Fruit fly (Drosophila melanogaster): ENCODE measurements around the gene CG18547.

CG18547 gene

dm6 chr3R:11982547-11982946 is 2.4 kb upstream of the CG18547 start (continued):
- TF ChIP-seq crc (GFP tag; optimal IDR thresholded peaks at IDR 0.05) (no peak), Nf-YC (tag; optimal IDR thresholded peaks at IDR 0.05) (no peak), CG3281 (GFP tag; optimal IDR thresholded peaks at IDR 0.05) (no peak), D (optimal IDR thresholded peaks at IDR 0.05) (no peak), D (GFP tag; optimal IDR thresholded peaks at IDR 0.05) (no peak), Hsf (GFP tag; optimal IDR thresholded peaks at IDR 0.05) (no peak), HLH54F (GFP tag; optimal IDR thresholded peaks at IDR 0.05) (no peak), pb (GFP tag; optimal IDR thresholded peaks at IDR 0.05) (no peak)

- peak; percentile 75 for TF ChIP-seq exex (tag; optimal IDR thresholded peaks at IDR 0.05)
- no peak for TF ChIP-seq BtbVII (GFP tag; optimal IDR thresholded peaks at IDR 0.05)
- TF ChIP-seq H2.0 (GFP tag; IDR thresholded peaks at IDR 0.05): no peak
- no peak for TF ChIP-seq Kr (GFP tag; optimal IDR thresholded peaks at IDR 0.05)
- no peak for TF ChIP-seq slp2 (GFP tag; optimal IDR thresholded peaks at IDR 0.05)
- TF ChIP-seq ac (GFP tag; optimal IDR thresholded peaks at IDR 0.05): no peak
- no peak for TF ChIP-seq CG10321 (GFP tag; IDR thresholded peaks at IDR 0.05)
These were observed 1.8 kb upstream of the CG18547 start, which contains the start of gene CG12224 for dm6 chr3R:11981962-11982361. TSS of gene CG12224 (minus strand) at chr3R:11982062.

dm6 chr3R:11978278-11978677 is 1.9 kb downstream of the CG18547 start:
- TF ChIP-seq CG2129 (GFP tag; IDR thresholded peaks at IDR 0.05; ENCODE audit: partially characterized antibody) (no peak), exex (tag; optimal IDR thresholded peaks at IDR 0.05) (peak; percentile 68), zf30C (GFP tag; optimal IDR thresholded peaks at IDR 0.05) (no peak), nerfin-2 (GFP tag; IDR thresholded peaks at IDR 0.05; ENCODE audit: partially characterized antibody) (no peak), B-H2 (GFP tag; optimal IDR thresholded peaks at IDR 0.05) (no peak), Dip3 (GFP tag; optimal IDR thresholded peaks at IDR 0.05) (no peak), CG17802 (tag; optimal IDR thresholded peaks at IDR 0.05) (no peak)

- TF ChIP-seq gem (tag; optimal IDR thresholded peaks at IDR 0.05) (peak; percentile 48), CG11504 (tag; optimal IDR thresholded peaks at IDR 0.05) (peak; percentile 18), CG6175 (GFP tag; IDR thresholded peaks at IDR 0.05) (no peak), slp2 (GFP tag; optimal IDR thresholded peaks at IDR 0.05) (no peak), dmrt11E (tag; optimal IDR thresholded peaks at IDR 0.05) (peak; percentile 21), ara (GFP tag; IDR thresholded peaks at IDR 0.05) (no peak), CG12391 (tag; optimal IDR thresholded peaks at IDR 0.05) (peak; percentile 28), CG8359 (GFP tag; optimal IDR thresholded peaks at IDR 0.05; ENCODE audit: borderline replicate concordance) (no peak), CG2116 (GFP tag; optimal IDR thresholded peaks at IDR 0.05) (no peak), CG6654 (GFP tag; optimal IDR thresholded peaks at IDR 0.05) (no peak), CG15269 (tag; optimal IDR thresholded peaks at IDR 0.05) (no peak), luna (GFP tag; optimal IDR thresholded peaks at IDR 0.05) (no peak), CG2712 (tag; optimal IDR thresholded peaks at IDR 0.05) (peak; percentile 38), gsb-n (tag; optimal IDR thresholded peaks at IDR 0.05) (peak; percentile 41), trem (tag; optimal IDR thresholded peaks at IDR 0.05) (no peak), CG10274 (GFP tag; optimal IDR thresholded peaks at IDR 0.05) (no peak), Dip3 (GFP tag; optimal IDR thresholded peaks at IDR 0.05) (no peak), slbo (GFP tag; IDR thresholded peaks at IDR 0.05) (no peak), psq (GFP tag; optimal IDR thresholded peaks at IDR 0.05) (no peak), Atf-2 (GFP tag; optimal IDR thresholded peaks at IDR 0.05) (no peak), Ptx1 (GFP tag; IDR thresholded peaks at IDR 0.05) (no peak), CG31441 (GFP tag; IDR thresholded peaks at IDR 0.05) (0 out of 2 replicates have a peak, but pooled peaks have one; percentile 47), Sox102F (GFP tag; optimal IDR thresholded peaks at IDR 0.05) (peak; percentile 29), NFAT (GFP tag; IDR thresholded peaks at IDR 0.05) (no peak), danr (GFP tag; IDR thresholded peaks at IDR 0.05) (no peak), CG10267 (tag; optimal IDR thresholded peaks at IDR 0.05) (peak; percentile 1), CG6683 (GFP tag; optimal IDR thresholded peaks at IDR 0.05) (no peak), onecut (GFP tag; IDR thresholded peaks at IDR 0.05) (no peak), lmd (GFP tag; IDR thresholded peaks at IDR 0.05) (no peak)
These were observed 2.9 kb downstream of the CG18547 start for dm6 chr3R:11977336-11977678.
